Worm (Caenorhabditis elegans): ENCODE measurements around the gene gyg-1.

The gyg-1 gene

DNA sequence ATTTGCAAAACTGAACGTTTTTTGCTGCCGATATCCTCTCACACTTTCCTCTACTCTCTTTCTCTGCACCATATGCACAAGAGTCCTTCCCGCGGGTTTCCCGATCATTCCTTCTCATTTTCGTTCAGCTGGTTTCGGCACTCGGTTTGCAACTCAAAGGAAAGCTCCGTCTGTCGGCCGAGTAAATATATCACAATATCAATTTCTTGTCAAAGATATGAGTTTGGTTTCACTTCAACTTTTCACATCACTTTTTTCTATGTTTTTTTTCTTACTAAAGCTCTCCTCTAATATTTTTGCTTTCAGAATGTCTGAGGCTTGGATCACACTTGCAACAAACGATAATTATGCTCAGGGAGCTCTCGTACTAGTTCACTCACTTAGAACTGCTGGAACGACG is at the start of gene gyg-1:
Gene gyg-1 (plus strand): TSS at position 301 of the 400 bp plus-strand sequence.
- TF ChIP-seq W03F9.2 (tag; optimal IDR thresholded peaks at IDR 0.05), result no peak
- no peak for TF ChIP-seq dao-5 (tag; optimal IDR thresholded peaks at IDR 0.05)
- TF ChIP-seq him-1 (tag; optimal IDR thresholded peaks at IDR 0.05), result no peak

DNA sequence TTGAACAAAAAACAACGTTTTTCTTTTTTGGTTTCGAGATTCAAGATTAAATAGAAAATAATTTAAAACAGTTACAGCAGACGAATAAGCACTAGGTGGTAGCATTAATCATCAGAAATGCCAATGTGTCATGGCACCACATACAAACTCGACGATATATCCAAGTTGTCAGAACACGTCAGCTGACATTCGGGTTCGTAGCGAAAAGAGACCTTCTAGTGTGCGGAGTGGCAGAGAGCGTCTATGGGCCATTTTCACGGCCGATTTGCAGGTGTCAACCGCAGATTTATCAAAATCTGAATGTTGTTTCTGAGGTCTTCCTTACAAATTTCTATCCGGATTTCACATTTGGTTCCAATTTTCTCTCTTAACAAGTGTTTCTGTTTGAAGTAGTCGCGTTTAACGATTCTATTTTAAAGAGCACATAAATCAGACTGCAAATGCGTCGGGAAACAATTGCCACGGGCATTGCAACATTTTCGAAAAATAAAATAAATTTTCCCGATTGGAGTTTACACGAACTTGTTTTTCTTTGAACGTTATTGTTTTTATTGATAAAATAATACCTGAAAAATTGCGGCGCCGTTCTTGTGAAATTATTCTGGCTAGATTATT is 49.3 kb upstream of the gyg-1 start:
- TF ChIP-seq W03F9.2 (tag; optimal IDR thresholded peaks at IDR 0.05) (no peak), him-1 (tag; optimal IDR thresholded peaks at IDR 0.05) (no peak), dao-5 (tag; optimal IDR thresholded peaks at IDR 0.05) (no peak)

DNA sequence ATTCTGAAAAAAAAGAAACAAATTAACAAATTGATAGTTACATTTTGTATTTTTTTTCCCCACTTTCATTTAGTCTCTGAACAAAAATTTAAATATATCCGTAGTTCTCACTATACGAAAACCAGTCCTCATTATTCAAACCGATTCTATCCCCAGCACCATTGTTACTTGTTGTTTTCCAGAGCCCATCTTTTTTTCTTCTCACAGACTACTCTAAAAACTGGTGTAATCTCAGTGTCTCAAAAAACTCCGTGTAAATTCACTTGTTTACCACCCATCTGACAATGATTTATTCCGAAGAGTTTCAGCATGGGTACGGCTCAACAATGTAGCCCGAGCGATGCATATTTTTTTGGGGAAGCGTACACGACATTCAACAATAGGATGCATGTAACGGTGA is 48.4 kb upstream of the gyg-1 start, which contains the start of gene C12D12.3:
Gene C12D12.3 (plus strand): TSS at position 301 of the 400 bp plus-strand sequence.
- no peak for TF ChIP-seq dao-5 (tag; optimal IDR thresholded peaks at IDR 0.05)
- TF ChIP-seq W03F9.2 (tag; optimal IDR thresholded peaks at IDR 0.05), result no peak
- TF ChIP-seq him-1 (tag; optimal IDR thresholded peaks at IDR 0.05), result no peak

DNA sequence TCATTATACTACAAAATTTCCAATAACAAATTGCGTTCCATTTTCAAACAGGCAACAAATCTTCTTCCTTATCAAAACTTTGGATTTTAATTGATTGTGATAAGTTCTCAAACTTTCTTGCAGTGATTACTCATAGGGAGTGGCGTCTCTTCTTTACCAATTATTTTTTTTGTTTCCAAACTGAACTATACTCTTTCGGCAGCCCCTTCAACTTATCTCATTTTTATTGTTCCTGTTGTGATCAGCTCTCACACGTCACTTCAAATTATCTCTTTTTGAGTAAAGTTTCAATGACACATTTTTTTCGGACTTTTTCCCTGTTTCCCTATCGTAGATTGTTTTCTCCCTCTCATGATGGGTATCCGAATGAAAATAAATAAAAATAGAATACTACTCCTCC is 45.0 kb upstream of the gyg-1 start:
- TF ChIP-seq W03F9.2 (tag; optimal IDR thresholded peaks at IDR 0.05) (no peak), dao-5 (tag; optimal IDR thresholded peaks at IDR 0.05) (no peak)

DNA sequence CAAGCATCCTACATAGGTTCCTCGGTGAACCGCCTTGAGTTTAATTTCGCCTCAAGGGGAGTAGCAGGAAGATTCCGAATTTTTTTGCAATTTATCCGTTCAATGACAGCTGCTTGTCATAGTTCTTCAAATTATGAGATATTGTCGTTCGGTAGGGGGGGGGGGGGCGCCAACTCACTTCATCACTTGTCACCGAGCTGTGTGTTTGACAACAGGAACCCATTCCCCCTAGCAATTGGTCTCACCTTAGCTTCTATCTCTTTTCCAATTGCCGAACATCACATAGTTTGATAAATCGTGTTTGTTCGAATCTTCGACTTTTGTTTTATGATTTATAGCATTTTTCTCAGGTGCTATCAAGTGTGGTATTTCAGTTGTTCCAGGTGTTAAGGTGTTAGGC is 42.8 kb upstream of the gyg-1 start:
- TF ChIP-seq dao-5 (tag; optimal IDR thresholded peaks at IDR 0.05) (no peak), W03F9.2 (tag; optimal IDR thresholded peaks at IDR 0.05) (no peak), him-1 (tag; optimal IDR thresholded peaks at IDR 0.05) (no peak)

DNA sequence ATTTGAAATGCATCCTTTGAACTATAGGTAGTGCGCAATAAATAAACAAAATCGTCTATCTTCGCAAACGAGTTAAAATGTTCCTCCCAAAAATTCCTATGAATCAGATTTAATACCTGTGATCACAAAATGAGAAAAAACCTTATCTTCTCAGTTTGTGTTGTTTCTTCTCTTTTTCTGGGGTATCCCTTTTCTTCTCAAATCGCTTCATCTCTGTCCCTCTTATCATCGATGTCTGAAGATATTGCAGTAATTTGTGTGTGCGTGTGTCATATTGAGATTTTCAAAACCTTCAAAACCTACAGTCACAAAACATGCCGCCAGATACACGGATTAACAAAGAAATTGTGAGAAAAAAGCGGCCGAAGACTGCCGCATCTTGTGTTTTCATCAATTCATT is 41.7 kb upstream of the gyg-1 start, which contains the start of gene glt-1:
Gene glt-1 (plus strand): TSS at position 251 of the 400 bp plus-strand sequence.
- TF ChIP-seq W03F9.2 (tag; optimal IDR thresholded peaks at IDR 0.05) (no peak), dao-5 (tag; optimal IDR thresholded peaks at IDR 0.05) (no peak), him-1 (tag; optimal IDR thresholded peaks at IDR 0.05) (no peak)

DNA sequence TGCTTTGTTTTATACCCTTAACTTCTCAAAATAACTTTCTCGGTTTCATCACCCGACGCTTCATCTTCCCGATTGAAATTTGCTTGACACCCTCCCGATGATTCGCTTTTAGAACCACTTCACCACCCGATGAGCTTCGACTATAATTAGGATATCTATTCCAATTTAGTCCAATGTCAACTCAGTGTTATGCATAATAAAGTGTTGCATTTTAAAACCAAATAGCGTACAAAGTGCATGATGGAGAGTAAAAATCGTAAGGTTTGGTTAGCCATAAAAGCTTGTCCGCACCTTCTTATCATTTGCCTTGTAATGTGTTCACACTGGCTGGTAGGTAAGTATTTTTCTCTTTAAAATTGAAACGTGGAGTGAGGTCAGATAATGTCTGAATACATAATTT is 38.5 kb upstream of the gyg-1 start, which contains the start of gene C12D12.1:
Gene C12D12.1 (plus strand): TSS at position 301 of the 400 bp plus-strand sequence.
- TF ChIP-seq dao-5 (tag; optimal IDR thresholded peaks at IDR 0.05) (no peak), W03F9.2 (tag; optimal IDR thresholded peaks at IDR 0.05) (no peak), him-1 (tag; optimal IDR thresholded peaks at IDR 0.05) (no peak)

DNA sequence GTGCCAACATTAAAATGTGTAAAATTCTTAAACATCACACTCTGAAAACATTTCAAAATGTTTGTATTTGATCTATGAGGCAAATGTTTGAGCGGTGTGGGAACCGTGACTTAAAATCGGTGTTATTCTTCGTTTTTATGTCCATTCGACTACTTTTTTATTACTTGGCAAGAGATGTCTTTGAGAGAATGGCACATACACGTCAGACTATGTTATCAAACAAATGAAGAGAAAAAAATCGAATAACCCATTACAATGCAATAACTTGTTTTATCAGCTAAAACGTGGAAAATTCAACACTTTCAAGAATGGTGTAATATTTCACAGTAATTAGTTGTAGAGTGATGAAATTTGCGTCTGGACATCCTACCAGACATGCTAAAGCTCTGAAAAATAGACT is 37.6 kb upstream of the gyg-1 start:
- TF ChIP-seq W03F9.2 (tag; optimal IDR thresholded peaks at IDR 0.05) (no peak), him-1 (tag; optimal IDR thresholded peaks at IDR 0.05) (no peak), dao-5 (tag; optimal IDR thresholded peaks at IDR 0.05) (no peak)

DNA sequence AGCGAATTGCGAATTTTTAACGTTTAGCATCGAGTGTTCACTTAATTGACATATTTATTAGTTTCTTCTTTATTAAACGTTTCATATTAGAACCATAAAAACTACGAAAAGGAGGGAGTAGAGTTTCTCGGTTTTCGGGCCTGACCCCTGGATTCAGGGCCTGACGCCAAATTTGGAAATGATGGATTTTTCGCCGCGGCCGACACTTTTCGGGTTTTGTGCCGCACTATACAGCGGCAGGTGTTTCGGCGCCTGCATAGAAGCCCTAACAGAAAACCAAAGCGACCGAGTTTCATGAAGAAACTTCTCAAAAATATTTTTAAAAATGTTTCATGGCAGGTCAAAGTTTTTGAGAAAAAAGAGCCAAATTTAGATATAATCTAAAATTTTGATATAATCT is 37.1 kb upstream of the gyg-1 start:
- TF ChIP-seq W03F9.2 (tag; optimal IDR thresholded peaks at IDR 0.05) (no peak), dao-5 (tag; optimal IDR thresholded peaks at IDR 0.05) (no peak), him-1 (tag; optimal IDR thresholded peaks at IDR 0.05) (no peak)

DNA sequence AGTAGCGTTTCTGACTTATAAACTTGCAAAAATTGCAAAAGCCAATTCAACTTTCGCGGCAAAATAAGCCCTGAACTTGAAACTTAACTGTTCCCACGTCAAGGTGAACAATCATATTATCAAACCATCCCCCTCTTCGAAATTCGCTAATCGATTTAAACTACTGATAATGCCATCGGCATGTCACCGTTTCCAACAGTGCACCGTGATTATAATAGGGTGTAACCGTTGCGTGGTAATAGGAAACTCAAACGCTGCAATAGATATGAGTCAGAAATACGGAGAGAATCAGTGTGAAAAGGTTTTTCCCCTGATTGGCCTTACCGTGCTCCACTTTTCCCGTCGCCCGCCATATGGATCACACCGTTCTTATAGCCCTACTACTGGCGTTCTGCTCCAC is 36.5 kb upstream of the gyg-1 start:
- no peak for TF ChIP-seq dao-5 (tag; optimal IDR thresholded peaks at IDR 0.05)

DNA sequence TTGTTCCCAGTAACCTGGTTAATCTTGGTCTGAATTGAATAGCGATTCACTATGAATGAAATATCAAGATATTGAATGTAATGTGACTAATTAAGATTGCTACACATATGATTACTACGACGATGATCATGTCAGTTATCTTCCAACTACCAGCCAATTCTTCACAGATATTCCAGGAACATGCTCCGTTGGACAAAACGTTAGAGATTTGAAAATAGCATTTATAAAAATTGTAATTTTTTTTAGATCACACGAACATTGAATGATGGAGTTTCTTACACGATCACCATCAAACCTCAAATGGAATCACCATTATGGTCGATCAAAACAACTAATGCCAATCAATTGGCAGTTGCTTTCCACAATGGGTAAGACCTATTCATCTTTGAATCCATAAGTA is 34.4 kb upstream of the gyg-1 start:
- TF ChIP-seq him-1 (tag; optimal IDR thresholded peaks at IDR 0.05), result no peak
- no peak for TF ChIP-seq W03F9.2 (tag; optimal IDR thresholded peaks at IDR 0.05)
- no peak for TF ChIP-seq dao-5 (tag; optimal IDR thresholded peaks at IDR 0.05)

DNA sequence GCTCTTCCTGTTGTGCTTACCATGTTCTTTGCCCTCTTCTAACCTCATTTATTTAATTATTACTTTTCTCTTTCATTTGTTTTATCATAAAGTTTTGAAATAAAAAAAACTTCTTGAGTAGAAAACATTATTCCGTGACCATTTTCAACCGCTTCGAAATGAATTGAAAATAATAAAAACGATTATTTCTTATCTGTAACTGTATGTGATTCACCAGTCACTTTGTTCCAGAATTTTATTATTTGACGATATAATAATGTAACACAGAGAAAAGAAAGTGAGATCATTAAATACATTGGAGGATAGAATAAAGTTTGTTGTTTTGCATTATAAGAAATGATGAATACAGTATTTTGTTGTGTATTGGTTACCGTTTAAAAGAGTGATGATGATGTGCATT is 32.4 kb upstream of the gyg-1 start:
- TF ChIP-seq him-1 (tag; optimal IDR thresholded peaks at IDR 0.05) (no peak), dao-5 (tag; optimal IDR thresholded peaks at IDR 0.05) (no peak)

DNA sequence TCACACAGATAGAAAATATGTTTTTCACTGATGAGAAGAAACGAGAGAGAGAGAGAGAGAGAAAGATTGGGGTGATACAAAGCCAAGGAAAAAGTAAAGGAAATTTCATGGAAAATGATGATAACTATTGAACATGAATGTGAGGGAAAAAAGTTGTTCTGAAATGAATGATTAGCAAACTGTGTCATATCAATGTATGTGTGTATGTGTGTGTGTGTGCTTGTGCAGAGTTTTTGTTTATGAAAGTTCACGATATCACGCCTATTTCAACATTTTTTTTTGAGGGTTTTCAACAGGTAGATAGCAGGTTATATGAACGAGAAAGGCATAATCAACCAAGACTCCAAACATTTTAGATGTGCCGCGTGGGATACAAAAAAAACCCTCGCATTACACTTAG is 30.9 kb upstream of the gyg-1 start:
- no peak for TF ChIP-seq dao-5 (tag; optimal IDR thresholded peaks at IDR 0.05)

DNA sequence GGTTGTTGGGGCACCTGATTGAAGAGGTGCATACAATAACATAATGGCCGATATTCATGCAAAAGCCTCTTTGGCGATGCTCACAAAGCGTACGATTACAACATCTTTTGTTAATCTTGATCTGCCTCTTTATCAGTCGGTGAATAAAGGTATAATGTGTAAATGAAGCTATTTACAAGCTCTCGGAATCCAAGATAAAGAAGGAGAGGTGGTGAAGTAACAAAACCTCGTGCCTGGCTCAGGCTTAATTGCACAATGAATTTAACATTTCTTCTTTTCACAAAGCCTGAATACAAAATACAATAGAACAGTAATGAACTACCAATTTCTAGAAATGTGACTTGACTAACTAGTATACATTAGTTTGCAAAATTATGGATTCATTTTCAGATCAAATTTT is 30.2 kb upstream of the gyg-1 start:
- TF ChIP-seq dao-5 (tag; optimal IDR thresholded peaks at IDR 0.05) (no peak), W03F9.2 (tag; optimal IDR thresholded peaks at IDR 0.05) (no peak), him-1 (tag; optimal IDR thresholded peaks at IDR 0.05) (no peak)

DNA sequence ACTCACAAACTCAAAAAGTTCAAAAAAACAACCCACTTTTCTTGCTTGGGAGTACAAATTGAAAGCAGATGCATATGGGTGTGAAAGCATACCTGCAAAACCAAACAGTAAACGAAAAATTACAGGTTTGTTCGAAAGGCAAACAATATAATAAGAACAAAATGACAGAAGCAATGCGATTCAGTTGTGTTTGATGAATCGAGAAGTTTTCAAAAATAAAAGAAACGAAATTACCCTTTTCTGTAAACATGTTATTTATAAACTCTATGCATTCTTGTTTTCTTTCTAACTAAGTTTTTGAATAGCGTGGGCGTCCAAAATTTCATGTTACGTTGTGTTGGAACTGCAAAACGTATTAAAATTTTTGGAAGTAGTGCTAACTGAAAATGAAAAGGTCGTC is 28.5 kb upstream of the gyg-1 start, which contains the start of gene sox-4:
Gene sox-4 (minus strand): TSS at position 101 of the 400 bp plus-strand sequence.
- no peak for TF ChIP-seq dao-5 (tag; optimal IDR thresholded peaks at IDR 0.05)
- no peak for TF ChIP-seq W03F9.2 (tag; optimal IDR thresholded peaks at IDR 0.05)
- no peak for TF ChIP-seq him-1 (tag; optimal IDR thresholded peaks at IDR 0.05)

Measured in whole organism, L4/young adult.